Worm (Caenorhabditis elegans) whole organism, mixed stage, embryonic: ENCODE results near the gene srt-27.

Source experiments
- flh-1 ChIP-seq: fragments of 200-800 bp; sonication (Bioruptor generic); optimal IDR thresholded peaks from 2 replicates; lab custom pipeline; 2018; ENCODE audit warnings: mild to moderate bottlenecking, missing genetic modification characterization, moderate library complexity, missing compliant biosample characterization
- lsy-2 ChIP-seq: fragments of 150-350 bp; optimal IDR thresholded peaks from 2 replicates; lab custom pipeline; 2014; ENCODE audit warnings: missing biosample characterization, missing genetic modification characterization
- nhr-12 ChIP-seq: fragments of 150-350 bp; optimal IDR thresholded peaks from 2 replicates; lab custom pipeline; 2014; ENCODE audit warnings: missing biosample characterization, missing genetic modification characterization
- nhr-237 ChIP-seq: fragments of 150-350 bp; optimal IDR thresholded peaks from 2 replicates; lab custom pipeline; 2014; ENCODE audit warnings: missing biosample characterization, missing genetic modification characterization
- nhr-28 ChIP-seq: fragments of 150-350 bp; optimal IDR thresholded peaks from 2 replicates; lab custom pipeline; 2014; ENCODE audit warnings: missing biosample characterization, missing genetic modification characterization
- pha-4 ChIP-seq: fragments of 150-350 bp; optimal IDR thresholded peaks from 2 replicates; lab custom pipeline; 2018; ENCODE audit warnings: missing biosample characterization, missing genetic modification reagents, missing genetic modification characterization
- snpc-4 ChIP-seq: fragments of 150-350 bp; optimal IDR thresholded peaks from 2 replicates; lab custom pipeline; 2014; ENCODE audit warnings: missing biosample characterization, missing genetic modification characterization
- tbx-8 ChIP-seq: fragments of 200-800 bp; sonication (Bioruptor generic); optimal IDR thresholded peaks from 2 replicates; lab custom pipeline; 2018; ENCODE audit warnings: mild to moderate bottlenecking, missing genetic modification characterization, moderate library complexity, missing compliant biosample characterization

ce11 chrV:2761470-2761869 is 40.8 kb upstream of the srt-27 start:
- TF ChIP-seq flh-1 (GFP tag; lab: Kevin White, UChicago) (no peak), nhr-28 (no peak), lsy-2 (tag; lab: Kevin White, UChicago) (no peak), pha-4 (no peak), nhr-12 (tag; lab: Kevin White, UChicago) (no peak), tbx-8 (GFP tag; lab: Kevin White, UChicago) (no peak), snpc-4 (tag; lab: Kevin White, UChicago) (no peak), nhr-237 (no peak)
